Worm (Caenorhabditis elegans) whole organism, L1 larva: ENCODE results near the gene sas-4.

Experiments
- elt-2 ChIP-seq: sonication (generic microtip); optimal IDR thresholded peaks from 2 replicates; lab custom pipeline; 2016; ENCODE audit warnings: missing genetic modification characterization, mild to moderate bottlenecking, inconsistent platforms, missing compliant biosample characterization, missing genetic modification reagents
- lin-35 ChIP-seq, 2 experiments: fragments of 150-350 bp; optimal IDR thresholded peaks; 2 replicates each; lab custom pipeline; 2014; ENCODE audit warnings: missing biosample characterization in 2 of 2, missing genetic modification characterization in 2 of 2, missing genetic modification reagents in 2 of 2
- nhr-90 ChIP-seq: sonication (generic microtip); optimal IDR thresholded peaks from 2 replicates; lab custom pipeline; 2016; ENCODE audit warnings: mild to moderate bottlenecking, missing genetic modification characterization, missing compliant biosample characterization; ENCODE audit not compliant: poor library complexity
- tlp-1 ChIP-seq: fragments of 150-350 bp; optimal IDR thresholded peaks from 2 replicates; lab custom pipeline; 2014; ENCODE audit warnings: missing biosample characterization, missing genetic modification characterization
- unc-86 ChIP-seq: sonication (generic microtip); optimal IDR thresholded peaks from 2 replicates; lab custom pipeline; 2016; ENCODE audit warnings: missing genetic modification characterization, missing compliant biosample characterization

DNA sequence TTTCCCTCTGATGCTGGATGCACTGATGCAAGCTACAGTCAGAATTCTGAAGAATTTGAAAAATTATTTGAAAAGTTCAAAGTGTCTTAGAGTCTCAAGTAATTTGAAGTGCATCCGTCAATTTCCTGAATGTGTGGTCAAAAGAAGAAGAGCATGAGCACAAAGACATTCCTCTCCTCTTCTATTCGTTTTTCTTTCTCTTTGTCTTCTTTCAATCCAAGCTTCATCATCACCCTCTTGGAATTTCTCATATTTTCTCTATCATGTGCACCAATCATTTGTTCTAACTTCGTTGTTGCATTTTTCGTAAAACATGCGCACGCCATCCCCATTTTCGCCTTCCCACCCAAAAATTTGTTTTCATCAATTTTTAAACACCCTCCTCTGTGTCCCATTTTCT is 32.4 kb downstream of the sas-4 start:
- TF ChIP-seq nhr-90 (tag; lab: Kevin White, UChicago) (no peak), elt-2 (tag; lab: Kevin White, UChicago) (no peak), lin-35 (GFP tag; optimal IDR thresholded peaks at IDR 0.05; lab: Kevin White, UChicago) (no peak), tlp-1 (tag; lab: Kevin White, UChicago) (no peak), unc-86 (tag; lab: Kevin White, UChicago) (no peak)
